Fruit fly (Drosophila melanogaster) whole organism, embryonic: ENCODE measurements around the gene rogdi.

ENCODE experiments used
- Antp ChIP-seq: fragments of 200-800 bp; sonication (Bioruptor generic); optimal IDR thresholded peaks from 3 replicates; lab custom pipeline; 2016; ENCODE audit warnings: missing biosample characterization, missing genetic modification characterization
- BEAF-32 ChIP-seq: fragments of 200-800 bp; sonication (Bioruptor generic); optimal IDR thresholded peaks from 3 replicates; lab custom pipeline; 2017; ENCODE audit warnings: missing biosample characterization, missing genetic modification characterization, mild to moderate bottlenecking, moderate library complexity, missing genetic modification reagents
- CG10979 ChIP-seq: fragments of 200-800 bp; sonication (Bioruptor generic); optimal IDR thresholded peaks from 2 replicates; lab custom pipeline; 2018; ENCODE audit warnings: missing biosample characterization, mild to moderate bottlenecking, missing genetic modification characterization, moderate library complexity
- CG11247 ChIP-seq: fragments of 200-800 bp; sonication (Bioruptor generic); IDR thresholded peaks from 2 replicates; pipeline ENCODE4 v1.3.6; 2022; ENCODE audit warnings: missing biosample characterization, missing genetic modification characterization
- CG13424 ChIP-seq: fragments of 200-800 bp; sonication (Bioruptor generic); optimal IDR thresholded peaks from 2 replicates; lab custom pipeline; 2019; ENCODE audit warnings: missing biosample characterization, mild to moderate bottlenecking, missing genetic modification characterization, moderate library complexity
- CG14441 ChIP-seq: fragments of 200-800 bp; sonication (Bioruptor generic); IDR thresholded peaks from 2 replicates; pipeline ENCODE4 v1.3.6; 2022; ENCODE audit warnings: missing biosample characterization, missing genetic modification characterization
- CG1602 ChIP-seq: fragments of 200-800 bp; sonication (Bioruptor generic); optimal IDR thresholded peaks from 3 replicates; lab custom pipeline; 2016; ENCODE audit warnings: missing biosample characterization, missing genetic modification characterization
- CG34224 ChIP-seq: fragments of 200-800 bp; sonication (Bioruptor generic); IDR thresholded peaks from 3 replicates; pipeline ENCODE4 v1.3.6; 2022; ENCODE audit warnings: missing biosample characterization, missing genetic modification characterization; ENCODE audit not compliant: partially characterized antibody
- CG4854 ChIP-seq: fragments of 200-800 bp; sonication (Bioruptor generic); optimal IDR thresholded peaks from 2 replicates; lab custom pipeline; 2016; ENCODE audit warnings: missing biosample characterization, missing genetic modification characterization, inconsistent platforms
- CG7963 ChIP-seq: fragments of 200-800 bp; sonication (Bioruptor generic); IDR thresholded peaks from 3 replicates; pipeline ENCODE4 v1.3.6; 2022; ENCODE audit warnings: missing biosample characterization, missing genetic modification characterization; ENCODE audit not compliant: partially characterized antibody
- CG7987 ChIP-seq: fragments of 200-800 bp; sonication (Bioruptor generic); optimal IDR thresholded peaks from 2 replicates; lab custom pipeline; 2018; ENCODE audit warnings: missing biosample characterization, mild to moderate bottlenecking, missing genetic modification characterization, moderate library complexity
- Dek ChIP-seq: fragments of 200-800 bp; sonication (Bioruptor generic); optimal IDR thresholded peaks from 3 replicates; lab custom pipeline; 2019; ENCODE audit warnings: missing biosample characterization, mild to moderate bottlenecking, missing genetic modification characterization, moderate library complexity
- Dp ChIP-seq: fragments of 200-800 bp; sonication (Bioruptor generic); optimal IDR thresholded peaks from 2 replicates; lab custom pipeline; 2018; ENCODE audit warnings: missing biosample characterization, mild to moderate bottlenecking, missing genetic modification characterization, moderate library complexity
- Elba2 ChIP-seq: fragments of 200-800 bp; sonication (Bioruptor generic); optimal IDR thresholded peaks from 3 replicates; lab custom pipeline; 2016; ENCODE audit warnings: missing biosample characterization, missing genetic modification characterization
- Fer3 ChIP-seq: fragments of 200-800 bp; sonication (Bioruptor generic); optimal IDR thresholded peaks from 2 replicates; lab custom pipeline; 2018; ENCODE audit warnings: missing biosample characterization, mild to moderate bottlenecking, missing genetic modification characterization, moderate library complexity
- HLH54F ChIP-seq: fragments of 200-800 bp; sonication (Bioruptor generic); optimal IDR thresholded peaks from 3 replicates; lab custom pipeline; 2016; ENCODE audit warnings: missing biosample characterization, missing genetic modification characterization
- Lpt ChIP-seq: fragments of >200 bp; optimal IDR thresholded peaks from 2 replicates; lab custom pipeline; 2018; ENCODE audit warnings: missing biosample characterization, missing genetic modification characterization
- NC2β ChIP-seq: fragments of 200-800 bp; sonication (Bioruptor generic); optimal IDR thresholded peaks from 2 replicates; lab custom pipeline; 2016; ENCODE audit warnings: missing biosample characterization, missing genetic modification characterization
- Oli ChIP-seq: fragments of 200-800 bp; sonication (Bioruptor generic); optimal IDR thresholded peaks from 2 replicates; lab custom pipeline; 2018; ENCODE audit warnings: missing biosample characterization, mild to moderate bottlenecking, missing genetic modification characterization, moderate library complexity
- Opbp ChIP-seq: fragments of 200-800 bp; sonication (Bioruptor generic); IDR thresholded peaks from 3 replicates; pipeline ENCODE4 v1.3.6; 2022; ENCODE audit warnings: missing biosample characterization, missing genetic modification characterization; ENCODE audit not compliant: partially characterized antibody
- Rx ChIP-seq: fragments of 200-800 bp; sonication (Bioruptor generic); IDR thresholded peaks from 2 replicates; pipeline ENCODE4 v1.3.6; 2022; ENCODE audit warnings: missing biosample characterization, missing genetic modification characterization
- Scr ChIP-seq: fragments of 200-800 bp; sonication (Bioruptor generic); IDR thresholded peaks from 2 replicates; pipeline ENCODE4 v1.3.6; 2022; ENCODE audit warnings: missing biosample characterization, missing genetic modification characterization; ENCODE audit not compliant: partially characterized antibody
- Sox102F ChIP-seq: fragments of 200-800 bp; sonication (Bioruptor generic); optimal IDR thresholded peaks from 2 replicates; lab custom pipeline; 2018; ENCODE audit warnings: missing biosample characterization, mild to moderate bottlenecking, missing genetic modification characterization, moderate library complexity
- Taf1 ChIP-seq: fragments of 200-800 bp; sonication (Bioruptor generic); IDR thresholded peaks from 2 replicates; pipeline ENCODE4 v1.3.6; 2022; ENCODE audit warnings: missing biosample characterization, missing genetic modification characterization
- al ChIP-seq: fragments of 200-800 bp; sonication (Bioruptor generic); IDR thresholded peaks from 2 replicates; pipeline ENCODE4 v1.3.6; 2022; ENCODE audit warnings: missing biosample characterization, missing genetic modification characterization
- bowl ChIP-seq: fragments of 200-800 bp; sonication (Bioruptor generic); IDR thresholded peaks from 2 replicates; pipeline ENCODE4 v1.3.6; 2022; ENCODE audit warnings: missing biosample characterization, missing genetic modification characterization
- cas ChIP-seq: fragments of 200-800 bp; sonication (Bioruptor generic); IDR thresholded peaks from 2 replicates; pipeline ENCODE4 v1.3.6; 2022; ENCODE audit warnings: missing biosample characterization, missing genetic modification characterization
- chinmo ChIP-seq: fragments of 200-800 bp; sonication (Bioruptor generic); IDR thresholded peaks from 4 replicates; pipeline ENCODE4 v1.3.6; 2022; ENCODE audit warnings: missing biosample characterization, missing genetic modification characterization; ENCODE audit not compliant: partially characterized antibody
- chm ChIP-seq: fragments of 200-800 bp; sonication (Bioruptor generic); IDR thresholded peaks from 2 replicates; pipeline ENCODE4 v1.3.6; 2022; ENCODE audit warnings: missing biosample characterization, missing genetic modification characterization
- emc ChIP-seq: fragments of 200-800 bp; sonication (Bioruptor generic); optimal IDR thresholded peaks from 2 replicates; lab custom pipeline; 2016; ENCODE audit warnings: missing biosample characterization, missing genetic modification characterization
- fd3F ChIP-seq: fragments of 200-800 bp; sonication (Bioruptor generic); optimal IDR thresholded peaks from 2 replicates; lab custom pipeline; 2018; ENCODE audit warnings: missing biosample characterization, mild to moderate bottlenecking, missing genetic modification characterization, moderate library complexity
- fd64A ChIP-seq: fragments of 200-800 bp; sonication (Bioruptor generic); optimal IDR thresholded peaks from 3 replicates; lab custom pipeline; 2018; ENCODE audit warnings: missing biosample characterization, mild to moderate bottlenecking, missing genetic modification characterization
- gcm2 ChIP-seq: fragments of 200-800 bp; sonication (Bioruptor generic); optimal IDR thresholded peaks from 2 replicates; lab custom pipeline; 2016; ENCODE audit warnings: missing biosample characterization, missing genetic modification characterization
- gem ChIP-seq: fragments of 200-800 bp; sonication (Bioruptor generic); optimal IDR thresholded peaks from 2 replicates; lab custom pipeline; 2019; ENCODE audit warnings: missing biosample characterization, mild to moderate bottlenecking, missing genetic modification characterization, moderate library complexity
- gro ChIP-seq: fragments of 200-800 bp; sonication (Bioruptor generic); optimal IDR thresholded peaks from 2 replicates; lab custom pipeline; 2016; ENCODE audit warnings: missing biosample characterization, missing genetic modification characterization
- knrl ChIP-seq: fragments of 200-800 bp; sonication (Bioruptor generic); IDR thresholded peaks from 3 replicates; pipeline ENCODE4 v1.3.6; 2022; ENCODE audit warnings: missing biosample characterization, missing genetic modification characterization; ENCODE audit not compliant: partially characterized antibody
- maf-S ChIP-seq: fragments of 200-800 bp; sonication (Bioruptor generic); optimal IDR thresholded peaks from 2 replicates; lab custom pipeline; 2016; ENCODE audit warnings: missing biosample characterization, missing genetic modification characterization
- pfk ChIP-seq: fragments of 200-800 bp; sonication (Bioruptor generic); optimal IDR thresholded peaks from 2 replicates; lab custom pipeline; 2018; ENCODE audit warnings: missing biosample characterization, mild to moderate bottlenecking, missing genetic modification characterization, moderate library complexity
- sc ChIP-seq, 3 experiments: fragments of >200 bp in 2 of 3; fragments of 200-800 bp in 1 of 3; sonication (Bioruptor generic) in 1 of 3; optimal IDR thresholded peaks; 2 replicates in 2 of 3; 3 replicates in 1 of 3; lab custom pipeline; 2017; ENCODE audit warnings: mild to moderate bottlenecking in 1 of 3, missing biosample characterization in 1 of 3, missing genetic modification characterization in 1 of 3, missing genetic modification reagents in 1 of 3
- schlank ChIP-seq: fragments of 200-800 bp; sonication (Bioruptor generic); optimal IDR thresholded peaks from 2 replicates; lab custom pipeline; 2018; ENCODE audit warnings: missing biosample characterization, mild to moderate bottlenecking, missing genetic modification characterization
- shn ChIP-seq: fragments of 200-800 bp; sonication (Bioruptor generic); optimal IDR thresholded peaks from 3 replicates; lab custom pipeline; 2016; ENCODE audit warnings: missing biosample characterization, missing genetic modification characterization
- sisA ChIP-seq: fragments of 200-800 bp; sonication (Bioruptor generic); IDR thresholded peaks from 2 replicates; pipeline ENCODE4 v1.3.6; 2022; ENCODE audit warnings: missing biosample characterization, missing genetic modification characterization
- tap ChIP-seq: fragments of 200-800 bp; optimal IDR thresholded peaks from 3 replicates; lab custom pipeline; 2019; ENCODE audit warnings: missing biosample characterization, mild to moderate bottlenecking, missing genetic modification characterization, moderate library complexity
- tgo ChIP-seq: fragments of 200-800 bp; sonication (Bioruptor generic); IDR thresholded peaks from 3 replicates; pipeline ENCODE4 v1.3.6; 2022; ENCODE audit warnings: missing biosample characterization, missing genetic modification characterization
- unc-4 ChIP-seq: fragments of 200-800 bp; sonication (Bioruptor generic); IDR thresholded peaks from 2 replicates; pipeline ENCODE4 v1.3.6; 2022; ENCODE audit warnings: missing biosample characterization, missing genetic modification characterization; ENCODE audit not compliant: partially characterized antibody
- vvl ChIP-seq: fragments of 200-800 bp; sonication (Bioruptor generic); IDR thresholded peaks from 2 replicates; pipeline ENCODE4 v1.3.6; 2022; ENCODE audit warnings: missing biosample characterization, missing genetic modification characterization
- zen2 ChIP-seq: fragments of 200-800 bp; sonication (Bioruptor generic); IDR thresholded peaks from 3 replicates; pipeline ENCODE4 v1.3.6; 2022; ENCODE audit warnings: missing biosample characterization, missing genetic modification characterization; ENCODE audit not compliant: partially characterized antibody
- zfh2 ChIP-seq: fragments of 200-800 bp; sonication (Bioruptor generic); optimal IDR thresholded peaks from 2 replicates; lab custom pipeline; 2016; ENCODE audit warnings: missing biosample characterization, missing genetic modification characterization

Gene rogdi

dm6 chr3L:17024095-17024639 lies 25.1 kb upstream of the rogdi start, which contains the start of gene Fit2 (continued):
- peak; percentile 94 for TF ChIP-seq Scr (GFP tag; lab: Robert Waterston, UW)
- TF ChIP-seq schlank (tag; lab: Kevin White, UChicago), result no peak
- TF ChIP-seq HLH54F (GFP tag; lab: Kevin White, UChicago), result no peak
- TF ChIP-seq CG11247 (GFP tag; lab: Robert Waterston, UW), result no peak
- no peak for TF ChIP-seq pfk (GFP tag; lab: Kevin White, UChicago)
- TF ChIP-seq emc (GFP tag; lab: Kevin White, UChicago), result no peak
- TF ChIP-seq vvl (GFP tag; lab: Robert Waterston, UW), result peak; percentile 26; the same call in 1 of the 2 replicates
- TF ChIP-seq chinmo (GFP tag; lab: Robert Waterston, UW), result peak; percentile 99
- TF ChIP-seq Dp (GFP tag; lab: Kevin White, UChicago), result peak; percentile 93
- no peak for TF ChIP-seq tap (tag; lab: Kevin White, UChicago)
- TF ChIP-seq maf-S (GFP tag; lab: Kevin White, UChicago), result no peak
- TF ChIP-seq gem (tag; lab: Kevin White, UChicago), result no peak
- TF ChIP-seq shn, result no peak
- no peak for TF ChIP-seq al (GFP tag; lab: Robert Waterston, UW)
- TF ChIP-seq gcm2 (GFP tag; lab: Kevin White, UChicago), result no peak
- TF ChIP-seq Elba2 (GFP tag; lab: Kevin White, UChicago), result no peak

dm6 chr3L:17027310-17027709 lies 22.0 kb upstream of the rogdi start, which contains the start of gene CG7730:
Gene CG7730 (plus strand): TSS chr3L:17027515.
- no peak for TF ChIP-seq CG13424
- TF ChIP-seq Opbp (GFP tag; lab: Robert Waterston, UW), result peak; percentile 63; the same call in 2 of the 3 replicates
- peak; percentile 72 for TF ChIP-seq CG34224 (GFP tag; lab: Robert Waterston, UW)
- peak; percentile 48; the same call in 1 of the 3 replicates for TF ChIP-seq CG7963 (GFP tag; lab: Robert Waterston, UW)
- no peak for TF ChIP-seq chm (GFP tag; lab: Robert Waterston, UW)
- TF ChIP-seq Antp, result no peak
- TF ChIP-seq Taf1 (GFP tag; lab: Robert Waterston, UW), result no peak
- peak; percentile 18; the same call in 1 of the 3 replicates for TF ChIP-seq knrl
- TF ChIP-seq gro (GFP tag; lab: Kevin White, UChicago), result no peak
- TF ChIP-seq zen2, result peak; percentile 79
- TF ChIP-seq NC2β (GFP tag; lab: Kevin White, UChicago), result no peak
- TF ChIP-seq Dek (tag; lab: Kevin White, UChicago), result no peak
- TF ChIP-seq sc (optimal IDR thresholded peaks at IDR 0.05; lab: Kevin White, UChicago), result no peak
- no peak for TF ChIP-seq sc (GFP tag; optimal IDR thresholded peaks at IDR 0.05; lab: Kevin White, UChicago)
- no peak for TF ChIP-seq CG1602 (GFP tag; lab: Kevin White, UChicago)
- 0 out of 2 replicates have a peak, but pooled peaks have one; percentile 45 for TF ChIP-seq unc-4 (GFP tag; lab: Robert Waterston, UW)
- no peak for TF ChIP-seq CG14441 (GFP tag; lab: Robert Waterston, UW)
- TF ChIP-seq Lpt (GFP tag; lab: Kevin White, UChicago), result no peak
- TF ChIP-seq fd64A (GFP tag; lab: Kevin White, UChicago), result no peak
- TF ChIP-seq Fer3, result no peak
- no peak for TF ChIP-seq CG7987 (GFP tag; lab: Kevin White, UChicago)
- no peak for TF ChIP-seq pfk (GFP tag; lab: Kevin White, UChicago)
- no peak for TF ChIP-seq CG4854 (GFP tag; lab: Kevin White, UChicago)
- no peak for TF ChIP-seq fd3F (GFP tag; lab: Kevin White, UChicago)
- no peak for TF ChIP-seq Oli (tag; lab: Kevin White, UChicago)
- no peak for TF ChIP-seq tgo (GFP tag; lab: Robert Waterston, UW)
- TF ChIP-seq zfh2 (GFP tag; lab: Kevin White, UChicago), result no peak
- peak; percentile 38 for TF ChIP-seq BEAF-32 (GFP tag; lab: Kevin White, UChicago)
- TF ChIP-seq sisA, result no peak
- TF ChIP-seq cas, result no peak
- TF ChIP-seq Rx, result no peak
- TF ChIP-seq CG10979, result no peak
- no peak for TF ChIP-seq bowl (GFP tag; lab: Robert Waterston, UW)
- no peak for TF ChIP-seq Sox102F (GFP tag; lab: Kevin White, UChicago)
